Worm (Caenorhabditis elegans) whole organism, L4/young adult: Measurements from ENCODE around the gene F07G11.2.

ENCODE experiments used
- W03F9.2 ChIP-seq: fragments of 150-350 bp; optimal IDR thresholded peaks from 2 replicates; lab custom pipeline; 2014; ENCODE audit warnings: missing biosample characterization, missing genetic modification characterization
- dao-5 ChIP-seq: sonication (generic microtip); optimal IDR thresholded peaks from 2 replicates; lab custom pipeline; 2016; ENCODE audit warnings: missing genotype, missing genetic modification characterization, moderate library complexity, missing compliant biosample characterization
- him-1 ChIP-seq: sonication (generic microtip); optimal IDR thresholded peaks from 2 replicates; lab custom pipeline; 2016; ENCODE audit warnings: missing genotype, missing genetic modification reagents, missing genetic modification characterization, missing compliant biosample characterization

F07G11.2 gene

ce11 chrV:7349541-7349940, 44.9 kb downstream of the F07G11.2 start, which contains the start of gene nhr-149:
Gene nhr-149, minus strand, starts transcription at chrV:7349641.
- TF ChIP-seq dao-5 (no peak), him-1 (tag; lab: Kevin White, UChicago) (no peak), W03F9.2 (no peak)

ce11 chrV:7352186-7353053, 47.8 kb downstream of the F07G11.2 start, which contains the start of the genes srh-231 and srh-275:
Gene srh-231, minus strand, starts transcription at chrV:7352236.
Gene srh-275, plus strand, starts transcription at chrV:7353003.
- TF ChIP-seq W03F9.2: no peak
- no peak for TF ChIP-seq him-1 (tag; lab: Kevin White, UChicago)
- TF ChIP-seq dao-5: no peak

ce11 chrV:7353602-7354001, 49.0 kb downstream of the F07G11.2 start:
- TF ChIP-seq W03F9.2 (no peak), him-1 (tag; lab: Kevin White, UChicago) (no peak), dao-5 (no peak)
